Worm (Caenorhabditis elegans) whole organism, L1 larva: ENCODE results near the gene cyp-14A2.

Source experiments
- ces-1 ChIP-seq: fragments of 150-350 bp; optimal IDR thresholded peaks from 2 replicates; lab custom pipeline; 2014; ENCODE audit warnings: missing biosample characterization, missing genetic modification reagents, missing genetic modification characterization
- nhr-76 ChIP-seq: sonication (generic microtip); optimal IDR thresholded peaks from 2 replicates; lab custom pipeline; 2017; ENCODE audit warnings: missing biosample characterization, missing genetic modification characterization
- sptf-1 ChIP-seq: fragments of 150-350 bp; optimal IDR thresholded peaks from 2 replicates; lab custom pipeline; 2014; ENCODE audit warnings: missing biosample characterization, missing genetic modification characterization

DNA sequence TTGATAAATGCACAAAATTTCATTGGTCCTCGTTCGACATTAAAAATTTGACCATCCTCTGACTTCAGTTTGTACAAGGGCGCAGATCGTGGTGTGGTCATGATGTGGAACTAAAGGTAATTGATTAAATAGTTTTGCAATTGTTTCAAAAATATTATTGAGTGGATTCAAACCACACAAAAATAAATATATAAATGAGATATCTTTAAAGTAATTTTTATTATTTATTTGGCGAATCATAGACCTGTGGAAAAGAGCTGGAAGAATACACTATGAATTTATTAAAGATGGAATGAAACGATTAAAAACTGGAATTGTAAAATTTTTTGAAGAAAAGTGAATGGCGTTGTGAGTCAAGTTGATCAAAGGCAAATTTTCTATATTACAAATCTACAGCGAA lies 46.0 kb downstream of the cyp-14A2 start, which contains the start of gene skr-20:
- TF ChIP-seq ces-1 (GFP tag; lab: Kevin White, UChicago) (no peak), nhr-76 (tag; lab: Kevin White, UChicago) (no peak), sptf-1 (tag; lab: Kevin White, UChicago) (no peak)
